Worm (Caenorhabditis elegans) whole organism, early embryonic: ENCODE results near the gene sek-1.

Experiments used
- B0310.2 ChIP-seq: sonication (generic microtip); optimal IDR thresholded peaks from 2 replicates; lab custom pipeline; 2016; ENCODE audit warnings: mild to moderate bottlenecking, missing genetic modification characterization, missing compliant biosample characterization
- F13C5.2 ChIP-seq: sonication (generic microtip); optimal IDR thresholded peaks from 2 replicates; lab custom pipeline; 2017; ENCODE audit warnings: mild to moderate bottlenecking, missing genetic modification characterization, inconsistent platforms, missing compliant biosample characterization
- aly-1 ChIP-seq: sonication (generic microtip); optimal IDR thresholded peaks from 2 replicates; lab custom pipeline; 2016; ENCODE audit warnings: missing genetic modification characterization, missing compliant biosample characterization
- ama-1 ChIP-seq: fragments of 150-350 bp; optimal IDR thresholded peaks from 2 replicates; lab custom pipeline; 2014
- ceh-36 ChIP-seq: sonication (generic microtip); optimal IDR thresholded peaks from 2 replicates; lab custom pipeline; 2016; ENCODE audit warnings: missing genetic modification characterization, inconsistent platforms, missing compliant biosample characterization
- ets-7 ChIP-seq: sonication (generic microtip); optimal IDR thresholded peaks from 2 replicates; lab custom pipeline; 2016; ENCODE audit warnings: missing genotype, missing genetic modification characterization, missing compliant biosample characterization
- flt-1 ChIP-seq: fragments of 200-800 bp; sonication (Bioruptor generic); IDR thresholded peaks from 2 replicates; pipeline ENCODE4 v1.3.6; 2022; ENCODE audit warnings: missing genetic modification characterization, missing compliant biosample characterization
- hmbx-1 ChIP-seq: sonication (generic microtip); optimal IDR thresholded peaks from 2 replicates; lab custom pipeline; 2016; ENCODE audit warnings: mild to moderate bottlenecking, missing genetic modification characterization, missing compliant biosample characterization
- hmg-4 ChIP-seq: fragments of 200-800 bp; sonication (Bioruptor generic); optimal IDR thresholded peaks from 2 replicates; lab custom pipeline; 2018; ENCODE audit warnings: mild to moderate bottlenecking, missing genetic modification characterization, missing compliant biosample characterization
- hnd-1 ChIP-seq: sonication (generic microtip); optimal IDR thresholded peaks from 2 replicates; lab custom pipeline; 2016; ENCODE audit warnings: missing genetic modification characterization, missing compliant biosample characterization
- pes-1 ChIP-seq: fragments of 200-800 bp; sonication (Bioruptor generic); IDR thresholded peaks from 2 replicates; pipeline ENCODE4 v1.3.6; 2022; ENCODE audit warnings: missing genetic modification reagents, missing genetic modification characterization, missing compliant biosample characterization
- sea-1 ChIP-seq: fragments of 200-800 bp; sonication (Bioruptor generic); conservative IDR thresholded peaks from 2 replicates; pipeline ENCODE4 v1.3.6; 2022; ENCODE audit warnings: missing genetic modification characterization, missing compliant biosample characterization
- tbx-11 ChIP-seq: fragments of 200-800 bp; sonication (Bioruptor generic); IDR thresholded peaks from 2 replicates; pipeline ENCODE4 v1.3.6; 2022; ENCODE audit warnings: missing genetic modification characterization, missing compliant biosample characterization
- tra-4 ChIP-seq: sonication (generic microtip); optimal IDR thresholded peaks from 2 replicates; lab custom pipeline; 2017; ENCODE audit warnings: missing genetic modification characterization, missing compliant biosample characterization

DNA sequence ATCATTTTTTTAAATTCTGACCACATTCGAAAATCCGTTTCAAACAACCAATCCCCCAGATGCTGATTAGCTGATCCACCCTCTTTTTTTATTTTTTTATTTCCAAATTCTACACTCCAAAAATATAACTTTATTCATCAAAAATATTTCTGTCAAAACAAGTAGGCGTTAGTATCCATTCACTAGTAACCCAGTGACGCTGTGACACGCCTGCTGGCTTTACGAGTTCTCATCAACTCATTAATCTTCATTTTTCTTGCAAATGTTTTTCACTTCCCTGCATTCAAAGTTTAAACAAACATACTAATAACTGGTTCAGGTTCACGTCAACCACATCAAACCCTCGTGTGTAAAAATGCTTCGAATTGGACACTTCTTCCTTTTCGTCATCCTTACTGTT is 22.0 kb downstream of the sek-1 start, which contains the start of gene nlp-101:
- TF ChIP-seq ceh-36 (tag; lab: Kevin White, UChicago): no peak
- no peak for TF ChIP-seq tbx-11 (GFP tag; lab: Robert Waterston, UW)
- no peak for TF ChIP-seq ets-7
- TF ChIP-seq hmg-4 (GFP tag; lab: Kevin White, UChicago): no peak
- no peak for TF ChIP-seq sea-1 (GFP tag; lab: Robert Waterston, UW)
- TF ChIP-seq ama-1 (lab: Kevin White, UChicago): no peak
- TF ChIP-seq B0310.2 (tag; lab: Kevin White, UChicago): no peak
- TF ChIP-seq pes-1 (GFP tag; lab: Robert Waterston, UW): no peak
- TF ChIP-seq hmbx-1 (tag; lab: Kevin White, UChicago): no peak
- TF ChIP-seq hnd-1 (tag; lab: Kevin White, UChicago): no peak
- no peak for TF ChIP-seq F13C5.2 (tag; lab: Kevin White, UChicago)
- no peak for TF ChIP-seq flt-1 (GFP tag; lab: Robert Waterston, UW)
- TF ChIP-seq tra-4 (tag; lab: Kevin White, UChicago): no peak
- no peak for TF ChIP-seq aly-1 (tag; lab: Kevin White, UChicago)
